Fruit fly (Drosophila melanogaster): ENCODE results near the gene CG9399.
A peak's percentile ranks its signal among the peaks of the same experiment; 100 is the strongest.

Gene CG9399

DNA sequence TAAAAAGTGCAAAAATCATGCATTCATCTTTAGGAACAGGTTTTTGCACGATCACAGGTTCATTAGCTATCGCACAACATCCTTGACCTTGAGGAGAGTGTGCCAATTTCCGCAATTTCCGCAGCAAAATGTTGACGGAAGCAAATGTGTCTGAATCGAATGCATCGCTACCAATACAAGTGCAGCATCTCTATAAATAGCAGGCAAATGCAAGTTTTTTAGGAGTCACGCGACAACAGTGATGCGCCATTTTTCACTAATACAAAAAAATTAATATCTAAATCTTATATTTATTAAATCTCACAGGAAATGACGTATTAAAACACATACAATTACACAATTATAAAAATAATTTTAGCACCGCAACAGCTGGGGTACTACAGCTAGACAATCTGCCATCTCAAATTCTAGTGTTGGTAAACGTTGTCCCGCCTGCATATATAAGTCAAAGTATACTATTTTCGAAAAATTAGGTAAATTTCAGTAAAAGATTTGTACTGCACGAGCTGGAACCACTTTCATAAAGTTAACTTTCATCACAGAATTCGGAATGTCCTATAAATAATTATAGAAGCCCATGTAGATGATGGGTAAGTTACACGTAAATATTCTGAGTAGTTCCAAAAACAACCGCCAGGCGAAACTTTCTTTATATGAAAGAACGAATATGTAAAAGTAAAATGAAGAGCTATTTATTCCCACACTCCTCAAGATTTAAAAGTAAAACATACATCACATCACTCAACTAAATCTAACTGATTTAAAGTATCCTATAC is at the start of gene CG9399 (continued):
- TF ChIP-seq disco-r (GFP tag; optimal IDR thresholded peaks at IDR 0.05) (peak; percentile 84), chinmo (GFP tag; IDR thresholded peaks at IDR 0.05; ENCODE audit: partially characterized antibody) (0 out of 4 replicates have a peak, but pooled peaks have one; percentile 57), CG17912 (GFP tag; optimal IDR thresholded peaks at IDR 0.05) (peak; percentile 87), nerfin-1 (tag; optimal IDR thresholded peaks at IDR 0.05) (peak; percentile 92), Hand (GFP tag; optimal IDR thresholded peaks at IDR 0.05) (peak; percentile 76), MBD-R2 (GFP tag; IDR thresholded peaks at IDR 0.05) (peak; percentile 90), NC2β (GFP tag; optimal IDR thresholded peaks at IDR 0.05) (peak; percentile 88), sug (tag; optimal IDR thresholded peaks at IDR 0.05) (peak; percentile 93), lab (GFP tag; optimal IDR thresholded peaks at IDR 0.05) (peak; percentile 97), CG2678 (tag; optimal IDR thresholded peaks at IDR 0.05) (peak; percentile 96), nom (GFP tag; optimal IDR thresholded peaks at IDR 0.05) (peak; percentile 85), kni (GFP tag; optimal IDR thresholded peaks at IDR 0.05) (peak; percentile 79), Gsc (GFP tag; IDR thresholded peaks at IDR 0.05) (peak; percentile 93), CG13424 (tag; optimal IDR thresholded peaks at IDR 0.05) (peak; percentile 97), sna (GFP tag; IDR thresholded peaks at IDR 0.05; ENCODE audit: partially characterized antibody) (0 out of 2 replicates have a peak, but pooled peaks have one; percentile 33), hth (optimal IDR thresholded peaks at IDR 0.05) (no peak), CG10565 (GFP tag; optimal IDR thresholded peaks at IDR 0.05) (peak; percentile 81), peb (GFP tag; IDR thresholded peaks at IDR 0.05) (peak; percentile 95), Aef1 (GFP tag; IDR thresholded peaks at IDR 0.05) (peak; percentile 98), CG3065 (GFP tag; optimal IDR thresholded peaks at IDR 0.05) (peak; percentile 94), CG18476 (GFP tag; optimal IDR thresholded peaks at IDR 0.05) (peak; percentile 95), Hr51 (GFP tag; optimal IDR thresholded peaks at IDR 0.05) (peak; percentile 96 to 98), nau (GFP tag; optimal IDR thresholded peaks at IDR 0.05) (peak; percentile 93), CG12236 (GFP tag; optimal IDR thresholded peaks at IDR 0.05) (peak; percentile 83), Stat92E (GFP tag; optimal IDR thresholded peaks at IDR 0.05) (peak in 1 of 3 experiments; percentile 36), Rfx (GFP tag; IDR thresholded peaks at IDR 0.05) (peak; percentile 99), CG11093 (GFP tag; IDR thresholded peaks at IDR 0.05) (peak; percentile 96), CG13775 (GFP tag; optimal IDR thresholded peaks at IDR 0.05) (peak; percentile 98), tio (GFP tag; optimal IDR thresholded peaks at IDR 0.05) (peak; percentile 97), Nf-YA (GFP tag; IDR thresholded peaks at IDR 0.05) (peak; percentile 95), Trl (optimal IDR thresholded peaks at IDR 0.05) (peak in 1 of 2 experiments; percentile 85), Trl (GFP tag; optimal IDR thresholded peaks at IDR 0.05) (peak; percentile 91), CG9437 (GFP tag; optimal IDR thresholded peaks at IDR 0.05) (peak; percentile 94), kay (GFP tag; optimal IDR thresholded peaks at IDR 0.05) (peak; percentile 94), CG9797 (GFP tag; optimal IDR thresholded peaks at IDR 0.05) (peak; percentile 47), CG13894 (tag; optimal IDR thresholded peaks at IDR 0.05) (peak; percentile 91), wor (GFP tag; IDR thresholded peaks at IDR 0.05) (peak; percentile 98), crc (GFP tag; optimal IDR thresholded peaks at IDR 0.05) (peak; percentile 86), sr (GFP tag; IDR thresholded peaks at IDR 0.05) (peak; percentile 92; the same call in 2 of the 3 replicates), Asciz (GFP tag; optimal IDR thresholded peaks at IDR 0.05) (peak; percentile 89), Doc2 (GFP tag; IDR thresholded peaks at IDR 0.05) (peak; percentile 85), gsb-n (tag; optimal IDR thresholded peaks at IDR 0.05) (peak; percentile 98), MTF-1 (GFP tag; optimal IDR thresholded peaks at IDR 0.05; ENCODE audit: borderline replicate concordance) (peak; percentile 88), CG8359 (GFP tag; optimal IDR thresholded peaks at IDR 0.05; ENCODE audit: borderline replicate concordance) (peak; percentile 87), dmrt99B (tag; optimal IDR thresholded peaks at IDR 0.05) (peak; percentile 97), CG4617 (GFP tag; optimal IDR thresholded peaks at IDR 0.05; ENCODE audit: borderline replicate concordance) (peak; percentile 97), CG10209 (GFP tag; optimal IDR thresholded peaks at IDR 0.05) (peak; percentile 98)

Data from whole organism, embryonic.